Fruit fly (Drosophila melanogaster) ovary, adult (tissue): ENCODE results near the gene Pmm2.
A peak's percentile ranks its signal among the peaks of the same experiment; 100 is the strongest.

Source experiments
- CG17801 ChIP-seq: fragments of 200-800 bp; optimal IDR thresholded peaks from 2 replicates; lab custom pipeline; 2019; ENCODE audit warnings: missing biosample characterization, mild to moderate bottlenecking, missing genetic modification characterization, moderate library complexity; ENCODE audit not compliant: partially characterized antibody

Pmm2 gene

dm6 chr3L:12515691-12516455, 18.5 kb upstream of the Pmm2 start:
- peak; percentile 72 for TF ChIP-seq CG17801 (GFP tag; lab: Kevin White, UChicago)

- no peak for TF ChIP-seq CG17801 (GFP tag; lab: Kevin White, UChicago)
Observed at dm6 chr3L:12517443-12518209, 16.8 kb upstream of the Pmm2 start.

dm6 chr3L:12519315-12519714, 15.1 kb upstream of the Pmm2 start:
- TF ChIP-seq CG17801 (GFP tag; lab: Kevin White, UChicago): no peak

- TF ChIP-seq CG17801 (GFP tag; lab: Kevin White, UChicago): peak; percentile 96
Observed at dm6 chr3L:12523941-12524340, 10.4 kb upstream of the Pmm2 start, which contains the start of the genes ver and Gcn5. Gene ver (plus strand): TSS chr3L:12523987. Gene Gcn5 (minus strand): TSS chr3L:12524014.

dm6 chr3L:12526433-12527113, 7.8 kb upstream of the Pmm2 start, which contains the start of gene eIF2beta:
Gene eIF2beta (minus strand): TSS chr3L:12526731.
- TF ChIP-seq CG17801 (GFP tag; lab: Kevin White, UChicago): peak; percentile 40

- no peak for TF ChIP-seq CG17801 (GFP tag; lab: Kevin White, UChicago)
Observed at dm6 chr3L:12529431-12530007, 4.9 kb upstream of the Pmm2 start.

- TF ChIP-seq CG17801 (GFP tag; lab: Kevin White, UChicago): no peak
Observed at dm6 chr3L:12530044-12530443, 4.3 kb upstream of the Pmm2 start, which contains the start of gene nst. Gene nst (minus strand): TSS chr3L:12530171.

- TF ChIP-seq CG17801 (GFP tag; lab: Kevin White, UChicago): no peak
Observed at dm6 chr3L:12532220-12532619, 2.2 kb upstream of the Pmm2 start.

- TF ChIP-seq CG17801 (GFP tag; lab: Kevin White, UChicago): peak; percentile 81
Observed at dm6 chr3L:12533392-12534070, 859 bp upstream of the Pmm2 start, which contains the start of the genes Tsf2 and CG34242. Gene Tsf2 (minus strand): TSS chr3L:12533724. Gene CG34242 (plus strand): TSS chr3L:12533996.

dm6 chr3L:12537123-12537522, 2.7 kb downstream of the Pmm2 start, which contains the start of gene CG4069:
Gene CG4069 (minus strand): TSS chr3L:12537315.
- no peak for TF ChIP-seq CG17801 (GFP tag; lab: Kevin White, UChicago)

dm6 chr3L:12549471-12549870, 15.1 kb downstream of the Pmm2 start:
- TF ChIP-seq CG17801 (GFP tag; lab: Kevin White, UChicago): no peak

dm6 chr3L:12551671-12552070, 17.3 kb downstream of the Pmm2 start:
- no peak for TF ChIP-seq CG17801 (GFP tag; lab: Kevin White, UChicago)

- no peak for TF ChIP-seq CG17801 (GFP tag; lab: Kevin White, UChicago)
Observed at dm6 chr3L:12557736-12558135, 23.3 kb downstream of the Pmm2 start.

dm6 chr3L:12559273-12559672, 24.9 kb downstream of the Pmm2 start:
- no peak for TF ChIP-seq CG17801 (GFP tag; lab: Kevin White, UChicago)
